Worm (Caenorhabditis elegans) whole organism, late embryonic: ENCODE results near the gene isp-1.

Experiments used
- C38D4.7 ChIP-seq: fragments of 200-800 bp; sonication (Bioruptor generic); optimal IDR thresholded peaks from 2 replicates; lab custom pipeline; 2018; ENCODE audit warnings: mild to moderate bottlenecking, missing genetic modification characterization, moderate library complexity, missing compliant biosample characterization
- ceh-2 ChIP-seq: sonication (generic microtip); optimal IDR thresholded peaks from 2 replicates; lab custom pipeline; 2016; ENCODE audit warnings: missing genotype, missing genetic modification characterization, missing compliant biosample characterization
- ceh-9 ChIP-seq: sonication (generic microtip); optimal IDR thresholded peaks from 2 replicates; lab custom pipeline; 2016; ENCODE audit warnings: mild to moderate bottlenecking, missing genetic modification characterization, inconsistent platforms, missing compliant biosample characterization
- unc-3 ChIP-seq, 2 experiments: fragments of 200-800 bp in 1 of 2; sonication (Bioruptor generic) in 1 of 2; sonication (generic microtip) in 1 of 2; conservative IDR thresholded peaks in 1 of 2; optimal IDR thresholded peaks in 1 of 2; 2 replicates each; pipeline versions ENCODE4 v1.3.6 to Lab custom; 2016 to 2022; ENCODE audit warnings: missing compliant biosample characterization in 2 of 2, missing genetic modification characterization in 2 of 2, missing genetic modification reagents in 1 of 2

- TF ChIP-seq ceh-2 (tag; lab: Kevin White, UChicago) = no peak
- TF ChIP-seq unc-3 (GFP tag; conservative IDR thresholded peaks at IDR 0.05; lab: Robert Waterston, UW) = no peak
- no peak for TF ChIP-seq unc-3 (tag; optimal IDR thresholded peaks at IDR 0.05; lab: Kevin White, UChicago)
- no peak for TF ChIP-seq C38D4.7 (GFP tag; lab: Kevin White, UChicago)
- no peak for TF ChIP-seq ceh-9 (tag; lab: Kevin White, UChicago)
Measured at ce11 chrIV:8142735-8143550, 7.1 kb upstream of the isp-1 start, which contains the start of gene pmk-2.
